Fruit fly (Drosophila melanogaster): ENCODE measurements around the gene Smr.

DNA sequence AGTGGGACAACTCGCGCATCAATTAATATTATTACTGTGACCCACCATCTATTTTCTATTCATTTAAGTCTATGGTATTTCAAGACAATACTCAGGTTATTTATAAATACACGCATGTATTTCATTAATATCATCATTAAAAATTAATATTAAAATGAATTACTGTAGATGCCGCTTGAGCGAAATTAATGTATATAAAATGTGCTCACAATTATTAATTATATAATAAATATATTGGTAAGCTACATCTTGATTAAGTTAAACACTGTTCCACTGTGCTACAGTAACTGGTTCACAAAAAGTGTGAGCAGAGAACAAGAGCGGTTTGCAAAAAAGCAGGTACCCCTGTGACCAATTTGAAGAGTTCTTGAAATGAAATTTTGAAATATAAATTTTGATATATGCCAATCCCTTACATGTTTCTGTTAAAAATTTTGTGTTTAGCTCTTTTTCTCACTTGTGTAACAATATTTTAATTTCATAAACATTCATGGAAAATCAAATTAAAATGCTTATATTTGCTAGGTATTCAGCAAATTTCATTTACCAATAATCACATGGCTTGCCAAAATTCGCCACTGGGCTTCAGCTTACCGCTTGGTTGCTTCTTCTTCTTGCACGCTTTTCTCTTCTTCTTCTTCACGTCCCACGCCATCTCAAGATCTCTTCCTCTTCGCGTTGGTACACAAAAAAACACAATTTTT is 8.7 kb upstream of the Smr start:
- peak; percentile 100 for TF ChIP-seq tio (GFP tag; optimal IDR thresholded peaks at IDR 0.05)
- peak; percentile 100 for TF ChIP-seq ATbp (GFP tag; optimal IDR thresholded peaks at IDR 0.05)
- peak; percentile 98 for TF ChIP-seq dimm (GFP tag; IDR thresholded peaks at IDR 0.05)
- peak; percentile 90 for TF ChIP-seq CG17912 (GFP tag; optimal IDR thresholded peaks at IDR 0.05)
- TF ChIP-seq Ada2b (GFP tag; IDR thresholded peaks at IDR 0.05): peak; percentile 100
- peak; percentile 45; the same call in 1 of the 4 replicates for TF ChIP-seq Dll (GFP tag; IDR thresholded peaks at IDR 0.05; ENCODE audit: partially characterized antibody)
- TF ChIP-seq Sox102F (GFP tag; optimal IDR thresholded peaks at IDR 0.05): peak; percentile 100
